Worm (Caenorhabditis elegans) whole organism, late embryonic: ENCODE data around the gene nspf-3.

Source experiments
- ceh-24 ChIP-seq: sonication (generic microtip); optimal IDR thresholded peaks from 2 replicates; lab custom pipeline; 2016; ENCODE audit warnings: mild to moderate bottlenecking, missing genetic modification characterization, missing compliant biosample characterization
- ceh-48 ChIP-seq: sonication (generic microtip); optimal IDR thresholded peaks from 2 replicates; lab custom pipeline; 2016; ENCODE audit warnings: missing genetic modification characterization, inconsistent platforms, missing compliant biosample characterization
- fkh-10 ChIP-seq: fragments of 150-350 bp; optimal IDR thresholded peaks from 2 replicates; lab custom pipeline; 2014; ENCODE audit warnings: missing biosample characterization, missing genetic modification reagents, missing genetic modification characterization
- hlh-8 ChIP-seq: sonication (generic microtip); optimal IDR thresholded peaks from 2 replicates; lab custom pipeline; 2016; ENCODE audit warnings: missing genotype, missing genetic modification characterization, missing compliant biosample characterization
- mec-3 ChIP-seq: sonication (generic microtip); optimal IDR thresholded peaks from 2 replicates; lab custom pipeline; 2016; ENCODE audit warnings: borderline replicate concordance, missing genetic modification characterization, missing compliant biosample characterization
- nfya-1 ChIP-seq: sonication (generic microtip); optimal IDR thresholded peaks from 2 replicates; lab custom pipeline; 2017; ENCODE audit warnings: missing genetic modification characterization, mild to moderate bottlenecking, missing compliant biosample characterization, antibody characterized with exemption, moderate library complexity
- nhr-11 ChIP-seq: fragments of 150-350 bp; optimal IDR thresholded peaks from 2 replicates; lab custom pipeline; 2014; ENCODE audit warnings: missing biosample characterization, missing genetic modification characterization
- pha-4 ChIP-seq: fragments of 150-350 bp; optimal IDR thresholded peaks from 2 replicates; lab custom pipeline; 2018; ENCODE audit warnings: missing biosample characterization, missing genetic modification reagents, missing genetic modification characterization
- pqm-1 ChIP-seq: sonication (generic microtip); optimal IDR thresholded peaks from 2 replicates; lab custom pipeline; 2016; ENCODE audit warnings: missing genetic modification characterization, missing compliant biosample characterization
- rnt-1 ChIP-seq: sonication (generic microtip); optimal IDR thresholded peaks from 2 replicates; lab custom pipeline; 2016; ENCODE audit warnings: missing genetic modification characterization, missing compliant biosample characterization
- ttx-3 ChIP-seq: sonication (generic microtip); optimal IDR thresholded peaks from 2 replicates; lab custom pipeline; 2016; ENCODE audit warnings: missing genetic modification reagents, missing genetic modification characterization, missing compliant biosample characterization
- unc-55 ChIP-seq: sonication (generic microtip); optimal IDR thresholded peaks from 2 replicates; lab custom pipeline; 2017; ENCODE audit warnings: missing biosample characterization, missing genetic modification reagents, missing genetic modification characterization
- unc-86 ChIP-seq: sonication (generic microtip); optimal IDR thresholded peaks from 2 replicates; lab custom pipeline; 2016; ENCODE audit warnings: missing genetic modification characterization, missing compliant biosample characterization

ce11 chrII:2641777-2642176 lies 48.2 kb downstream of the nspf-3 start, which contains the start of gene F22E5.7:
- no peak for TF ChIP-seq nfya-1 (tag; lab: Kevin White, UChicago)
- TF ChIP-seq pqm-1 (tag; lab: Kevin White, UChicago): no peak
- TF ChIP-seq ceh-24 (tag; lab: Kevin White, UChicago): no peak
- no peak for TF ChIP-seq fkh-10 (GFP tag; lab: Kevin White, UChicago)
- TF ChIP-seq pha-4 (tag; lab: Kevin White, UChicago): no peak
- no peak for TF ChIP-seq unc-55 (GFP tag; lab: Kevin White, UChicago)
- no peak for TF ChIP-seq ceh-48 (tag; lab: Kevin White, UChicago)
- no peak for TF ChIP-seq nhr-11 (tag; lab: Kevin White, UChicago)
- TF ChIP-seq hlh-8 (tag; lab: Kevin White, UChicago): no peak
- TF ChIP-seq mec-3 (tag; lab: Kevin White, UChicago): no peak
- TF ChIP-seq unc-86 (tag; lab: Kevin White, UChicago): no peak
- no peak for TF ChIP-seq rnt-1
- TF ChIP-seq ttx-3: no peak
